Worm (Caenorhabditis elegans) whole organism, L2 larva: ENCODE results near the gene Y7A5A.13.

Experiments used
- C34F6.9 ChIP-seq: fragments of 150-350 bp; optimal IDR thresholded peaks from 2 replicates; lab custom pipeline; 2014; ENCODE audit warnings: missing biosample characterization, missing genetic modification characterization
- F13H6.1 ChIP-seq: sonication (generic microtip); optimal IDR thresholded peaks from 2 replicates; lab custom pipeline; 2016; ENCODE audit warnings: missing genetic modification characterization, missing compliant biosample characterization
- R02D3.7 ChIP-seq: fragments of 150-350 bp; optimal IDR thresholded peaks from 2 replicates; lab custom pipeline; 2014; ENCODE audit warnings: missing biosample characterization, missing genetic modification characterization
- Y55F3AM.14 ChIP-seq: fragments of 200-800 bp; sonication (Bioruptor generic); optimal IDR thresholded peaks from 2 replicates; lab custom pipeline; 2018; ENCODE audit warnings: mild to moderate bottlenecking, missing genetic modification characterization, missing compliant biosample characterization
- ZK546.5 ChIP-seq: sonication (generic microtip); optimal IDR thresholded peaks from 2 replicates; lab custom pipeline; 2017; ENCODE audit warnings: missing biosample characterization, missing genetic modification characterization
- alr-1 ChIP-seq: fragments of 150-350 bp; optimal IDR thresholded peaks from 2 replicates; lab custom pipeline; 2014; ENCODE audit warnings: missing biosample characterization, missing genetic modification characterization
- aly-2 ChIP-seq: fragments of 150-350 bp; optimal IDR thresholded peaks from 2 replicates; lab custom pipeline; 2014; ENCODE audit warnings: missing biosample characterization, missing genetic modification characterization
- ama-1 ChIP-seq: fragments of 150-350 bp; optimal IDR thresholded peaks from 2 replicates; lab custom pipeline; 2018; ENCODE audit warnings: inconsistent platforms
- blmp-1 ChIP-seq: sonication (generic microtip); optimal IDR thresholded peaks from 2 replicates; lab custom pipeline; 2017; ENCODE audit warnings: missing genetic modification characterization, mild to moderate bottlenecking, missing compliant biosample characterization, antibody characterized with exemption, moderate library complexity; ENCODE audit not compliant: insufficient read depth
- ceh-16 ChIP-seq: fragments of 150-350 bp; optimal IDR thresholded peaks from 2 replicates; lab custom pipeline; 2014; ENCODE audit warnings: missing biosample characterization, missing genetic modification characterization
- ceh-82 ChIP-seq: fragments of 150-350 bp; optimal IDR thresholded peaks from 2 replicates; lab custom pipeline; 2014; ENCODE audit warnings: missing biosample characterization, missing genetic modification characterization
- dmd-4 ChIP-seq: sonication (generic microtip); optimal IDR thresholded peaks from 2 replicates; lab custom pipeline; 2017; ENCODE audit warnings: missing biosample characterization, missing genetic modification characterization
- egl-27 ChIP-seq: sonication (generic microtip); optimal IDR thresholded peaks from 3 replicates; lab custom pipeline; 2017; ENCODE audit warnings: missing biosample characterization, missing genetic modification reagents, missing genetic modification characterization
- elt-1 ChIP-seq: fragments of 150-350 bp; optimal IDR thresholded peaks from 2 replicates; lab custom pipeline; 2014; ENCODE audit warnings: missing biosample characterization, missing genetic modification characterization
- elt-3 ChIP-seq: sonication (generic microtip); optimal IDR thresholded peaks from 2 replicates; lab custom pipeline; 2017; ENCODE audit warnings: missing biosample characterization, missing genetic modification characterization
- fos-1 ChIP-seq: fragments of 150-350 bp; optimal IDR thresholded peaks from 2 replicates; lab custom pipeline; 2014; ENCODE audit warnings: missing biosample characterization, missing genetic modification characterization
- gmeb-1 ChIP-seq: fragments of 150-350 bp; optimal IDR thresholded peaks from 2 replicates; lab custom pipeline; 2014; ENCODE audit warnings: missing biosample characterization, missing genetic modification characterization
- lin-13 ChIP-seq: fragments of 150-350 bp; optimal IDR thresholded peaks from 2 replicates; lab custom pipeline; 2014; ENCODE audit warnings: missing biosample characterization, missing genetic modification reagents, missing genetic modification characterization
- lin-39 ChIP-seq: fragments of 150-350 bp; optimal IDR thresholded peaks from 2 replicates; lab custom pipeline; 2014; ENCODE audit warnings: missing biosample characterization, missing genetic modification reagents, missing genetic modification characterization
- lsy-2 ChIP-seq, 2 experiments: fragments of 150-350 bp in 1 of 2; sonication (generic microtip) in 1 of 2; optimal IDR thresholded peaks; 2 replicates each; lab custom pipeline; 2014 to 2017; ENCODE audit warnings: missing biosample characterization in 2 of 2, missing genetic modification characterization in 2 of 2
- mab-5 ChIP-seq: fragments of 150-350 bp; optimal IDR thresholded peaks from 2 replicates; lab custom pipeline; 2014; ENCODE audit warnings: missing biosample characterization, missing genetic modification characterization
- mbf-1 ChIP-seq: sonication (generic microtip); optimal IDR thresholded peaks from 2 replicates; lab custom pipeline; 2017; ENCODE audit warnings: missing biosample characterization, missing genetic modification characterization
- mdl-1 ChIP-seq, 2 experiments: fragments of 150-350 bp in 1 of 2; sonication (generic microtip) in 1 of 2; optimal IDR thresholded peaks; 2 replicates each; lab custom pipeline; 2017; ENCODE audit warnings: missing biosample characterization in 2 of 2, missing genetic modification characterization in 2 of 2
- nhr-10 ChIP-seq: sonication (generic microtip); optimal IDR thresholded peaks from 2 replicates; lab custom pipeline; 2017; ENCODE audit warnings: missing biosample characterization, missing genetic modification characterization
- nhr-21 ChIP-seq: fragments of 150-350 bp; optimal IDR thresholded peaks from 2 replicates; lab custom pipeline; 2014; ENCODE audit warnings: missing biosample characterization, missing genetic modification characterization
- nhr-237 ChIP-seq: fragments of 150-350 bp; optimal IDR thresholded peaks from 2 replicates; lab custom pipeline; 2014; ENCODE audit warnings: missing biosample characterization, missing genetic modification characterization
- nhr-25 ChIP-seq: fragments of 150-350 bp; sonication (generic microtip); optimal IDR thresholded peaks from 3 replicates; lab custom pipeline; 2014; ENCODE audit warnings: missing biosample characterization, missing genetic modification characterization
- nhr-6 ChIP-seq: fragments of 150-350 bp; optimal IDR thresholded peaks from 2 replicates; lab custom pipeline; 2014; ENCODE audit warnings: missing biosample characterization, missing genetic modification characterization
- nhr-77 ChIP-seq: fragments of 150-350 bp; optimal IDR thresholded peaks from 2 replicates; lab custom pipeline; 2014; ENCODE audit warnings: missing biosample characterization, missing genetic modification characterization
- peb-1 ChIP-seq: fragments of 150-350 bp; optimal IDR thresholded peaks from 2 replicates; lab custom pipeline; 2014; ENCODE audit warnings: missing biosample characterization, missing genetic modification characterization
- sem-4 ChIP-seq: fragments of 150-350 bp; optimal IDR thresholded peaks from 2 replicates; lab custom pipeline; 2014; ENCODE audit warnings: missing biosample characterization, missing genetic modification reagents, missing genetic modification characterization
- skn-1 ChIP-seq: sonication (generic microtip); optimal IDR thresholded peaks from 2 replicates; lab custom pipeline; 2017; ENCODE audit warnings: missing biosample characterization, missing genetic modification characterization
- sma-3 ChIP-seq: sonication (generic microtip); optimal IDR thresholded peaks from 2 replicates; lab custom pipeline; 2016; ENCODE audit warnings: missing genetic modification reagents, missing genetic modification characterization, missing compliant biosample characterization
- sma-9 ChIP-seq, 2 experiments: fragments of 150-350 bp in 1 of 2; sonication (generic microtip) in 1 of 2; optimal IDR thresholded peaks; 2 replicates each; lab custom pipeline; 2014 to 2016; ENCODE audit warnings: missing genetic modification characterization in 2 of 2, mild to moderate bottlenecking in 1 of 2, missing biosample characterization in 1 of 2, missing compliant biosample characterization in 1 of 2, missing genetic modification reagents in 1 of 2, moderate library complexity in 1 of 2
- unc-39 ChIP-seq: fragments of 150-350 bp; optimal IDR thresholded peaks from 2 replicates; lab custom pipeline; 2014; ENCODE audit warnings: missing biosample characterization, missing genetic modification characterization
- unc-55 ChIP-seq: fragments of 150-350 bp; sonication (generic microtip); optimal IDR thresholded peaks from 3 replicates; lab custom pipeline; 2014; ENCODE audit warnings: missing biosample characterization, missing genetic modification reagents, missing genetic modification characterization
- unc-62 ChIP-seq: fragments of 150-350 bp; optimal IDR thresholded peaks from 2 replicates; lab custom pipeline; 2014; ENCODE audit warnings: missing biosample characterization, missing genetic modification reagents, missing genetic modification characterization
- ztf-1 ChIP-seq: fragments of 200-800 bp; sonication (Bioruptor generic); conservative IDR thresholded peaks from 2 replicates; pipeline ENCODE4 v1.3.6; 2022; ENCODE audit warnings: missing genetic modification characterization, missing compliant biosample characterization
- ztf-11 ChIP-seq: sonication (generic microtip); optimal IDR thresholded peaks from 2 replicates; lab custom pipeline; 2017; ENCODE audit warnings: missing biosample characterization, missing genetic modification characterization

Gene Y7A5A.13

ce11 chrX:15796633-15797032 lies 23.0 kb downstream of the Y7A5A.13 start:
- TF ChIP-seq sma-3 (peak; percentile 10), nhr-21 (tag; lab: Kevin White, UChicago) (peak; percentile 59), ZK546.5 (no peak), ceh-82 (tag; lab: Kevin White, UChicago) (no peak)

ce11 chrX:15799595-15799994 lies 25.9 kb downstream of the Y7A5A.13 start, which contains the start of gene Y7A5A.6:
Y7A5A.6 (minus strand) TSS chrX:15799695.
- TF ChIP-seq ZK546.5: no peak
- no peak for TF ChIP-seq nhr-77 (tag; lab: Kevin White, UChicago)
- TF ChIP-seq sem-4 (tag; lab: Kevin White, UChicago): no peak
- no peak for TF ChIP-seq lin-39 (tag; lab: Kevin White, UChicago)
- no peak for TF ChIP-seq peb-1 (tag; lab: Kevin White, UChicago)
- no peak for TF ChIP-seq dmd-4 (tag; lab: Kevin White, UChicago)
- TF ChIP-seq nhr-237 (tag; lab: Kevin White, UChicago): no peak
- TF ChIP-seq ama-1 (lab: Kevin White, UChicago): no peak
- no peak for TF ChIP-seq fos-1 (tag; lab: Kevin White, UChicago)
- no peak for TF ChIP-seq C34F6.9 (tag; lab: Kevin White, UChicago)
- TF ChIP-seq blmp-1 (tag; lab: Kevin White, UChicago): no peak

ce11 chrX:15801827-15802226 lies 28.2 kb downstream of the Y7A5A.13 start:
- no peak for TF ChIP-seq R02D3.7
- no peak for TF ChIP-seq lin-39 (tag; lab: Kevin White, UChicago)
- TF ChIP-seq sem-4 (tag; lab: Kevin White, UChicago): no peak
- no peak for TF ChIP-seq ztf-1 (GFP tag; lab: Robert Waterston, UW)
- TF ChIP-seq nhr-10: no peak

DNA sequence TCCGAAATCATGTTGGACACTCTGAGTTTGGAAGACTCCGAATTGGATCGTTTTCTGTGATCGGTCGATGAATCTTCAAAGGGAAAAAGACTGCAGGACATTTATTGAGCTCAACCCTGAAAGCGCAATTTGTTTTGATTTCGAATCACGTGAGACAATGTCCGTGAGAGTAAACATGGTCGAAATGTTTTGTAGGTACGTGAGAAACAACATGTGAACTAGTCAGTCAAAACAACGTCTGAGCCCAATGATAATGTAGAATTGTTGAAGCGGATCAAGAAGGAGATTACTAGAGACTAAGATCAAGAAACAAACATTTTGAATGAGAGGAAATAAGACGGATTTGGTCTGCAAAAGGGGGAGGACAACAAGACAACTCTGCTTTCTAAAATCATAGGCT lies 30.4 kb downstream of the Y7A5A.13 start, which contains the start of gene Y7A5A.7:
Y7A5A.7 (minus strand) TSS at position 101 of the 400 bp plus-strand sequence.
- TF ChIP-seq ceh-82 (tag; lab: Kevin White, UChicago): no peak
- TF ChIP-seq F13H6.1 (tag; lab: Kevin White, UChicago): no peak
- no peak for TF ChIP-seq mab-5 (tag; lab: Kevin White, UChicago)
- no peak for TF ChIP-seq aly-2 (tag; lab: Kevin White, UChicago)
- no peak for TF ChIP-seq mdl-1 (tag; optimal IDR thresholded peaks at IDR 0.05; lab: Kevin White, UChicago)
- TF ChIP-seq Y55F3AM.14 (GFP tag; lab: Kevin White, UChicago): no peak
- TF ChIP-seq dmd-4 (tag; lab: Kevin White, UChicago): no peak
- no peak for TF ChIP-seq mbf-1
- no peak for TF ChIP-seq unc-55 (GFP tag; lab: Kevin White, UChicago)
- no peak for TF ChIP-seq fos-1 (tag; lab: Kevin White, UChicago)
- no peak for TF ChIP-seq lin-13 (GFP tag; lab: Kevin White, UChicago)
- TF ChIP-seq ztf-11 (tag; lab: Kevin White, UChicago): no peak
- TF ChIP-seq sma-9 (GFP tag; optimal IDR thresholded peaks at IDR 0.05; lab: Kevin White, UChicago): no peak
- no peak for TF ChIP-seq sma-9 (tag; optimal IDR thresholded peaks at IDR 0.05; lab: Kevin White, UChicago)
- no peak for TF ChIP-seq unc-39 (tag; lab: Kevin White, UChicago)
- no peak for TF ChIP-seq elt-1 (tag; lab: Kevin White, UChicago)
- TF ChIP-seq lsy-2 (tag; optimal IDR thresholded peaks at IDR 0.05; lab: Kevin White, UChicago): no peak
- TF ChIP-seq elt-3 (tag; lab: Kevin White, UChicago): no peak
- TF ChIP-seq alr-1 (tag; lab: Kevin White, UChicago): no peak
- TF ChIP-seq nhr-25: no peak
- no peak for TF ChIP-seq ZK546.5
- TF ChIP-seq, all 48 proteins: peak for 0

ce11 chrX:15811341-15811740 lies 37.7 kb downstream of the Y7A5A.13 start:
- TF ChIP-seq Y55F3AM.14 (GFP tag; lab: Kevin White, UChicago): no peak
- no peak for TF ChIP-seq ceh-16 (tag; lab: Kevin White, UChicago)
- no peak for TF ChIP-seq mab-5 (tag; lab: Kevin White, UChicago)
- TF ChIP-seq peb-1 (tag; lab: Kevin White, UChicago): no peak
- TF ChIP-seq ama-1 (lab: Kevin White, UChicago): no peak
- TF ChIP-seq F13H6.1 (tag; lab: Kevin White, UChicago): no peak
- no peak for TF ChIP-seq sma-3
- TF ChIP-seq gmeb-1: no peak
- no peak for TF ChIP-seq egl-27 (tag; lab: Kevin White, UChicago)
- no peak for TF ChIP-seq unc-62 (GFP tag; lab: Kevin White, UChicago)
- no peak for TF ChIP-seq ztf-1 (GFP tag; lab: Robert Waterston, UW)
- TF ChIP-seq aly-2 (tag; lab: Kevin White, UChicago): no peak
- TF ChIP-seq elt-3 (tag; lab: Kevin White, UChicago): no peak
- no peak for TF ChIP-seq nhr-6 (tag; lab: Kevin White, UChicago)
- TF ChIP-seq skn-1: no peak
- no peak for TF ChIP-seq mdl-1 (tag; optimal IDR thresholded peaks at IDR 0.05; lab: Kevin White, UChicago)
- TF ChIP-seq nhr-21 (tag; lab: Kevin White, UChicago): no peak
- TF ChIP-seq nhr-77 (tag; lab: Kevin White, UChicago): no peak
- TF ChIP-seq fos-1 (tag; lab: Kevin White, UChicago): no peak
- TF ChIP-seq unc-39 (tag; lab: Kevin White, UChicago): no peak
- TF ChIP-seq, all 48 proteins: peak for 0
